Worm (Caenorhabditis elegans): Measurements from ENCODE around the gene ops-1.

The ops-1 gene

DNA sequence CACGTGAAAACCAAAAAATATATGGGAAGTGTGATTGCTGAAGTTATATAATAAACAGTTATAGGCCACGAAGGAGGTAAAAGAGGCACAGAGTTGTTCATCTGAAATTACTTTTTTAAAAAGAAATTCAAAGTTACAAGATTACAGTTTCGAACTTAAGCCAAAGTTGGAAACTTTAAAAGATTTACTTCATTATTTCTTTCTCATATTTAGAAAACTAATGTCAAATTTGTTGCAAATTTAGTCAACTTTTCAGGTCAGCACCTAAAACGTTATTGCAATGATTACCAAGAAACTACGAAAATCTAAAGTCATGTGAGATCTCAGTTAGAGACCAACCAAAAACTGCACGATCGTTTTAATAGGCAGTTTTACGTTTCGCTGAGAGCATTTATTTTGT, 19.5 kb upstream of the ops-1 start, which contains the start of gene srv-25:
Gene srv-25, minus strand, starts transcription at position 101 of the 400 bp plus-strand sequence.
- no peak for TF ChIP-seq fax-1 (tag; optimal IDR thresholded peaks at IDR 0.05)
- TF ChIP-seq fkh-6 (tag; optimal IDR thresholded peaks at IDR 0.05), result no peak
- no peak for TF ChIP-seq syd-9 (tag; optimal IDR thresholded peaks at IDR 0.05)
- TF ChIP-seq hlh-30 (tag; optimal IDR thresholded peaks at IDR 0.05; ENCODE audit: insufficient read depth), result no peak
- no peak for TF ChIP-seq ceh-2 (tag; optimal IDR thresholded peaks at IDR 0.05)
- TF ChIP-seq ceh-34 (tag; optimal IDR thresholded peaks at IDR 0.05), result no peak
- no peak for TF ChIP-seq C38D4.7 (GFP tag; optimal IDR thresholded peaks at IDR 0.05)
- TF ChIP-seq dve-1 (tag; optimal IDR thresholded peaks at IDR 0.05), result no peak
- no peak for TF ChIP-seq Y22D7AL.16 (tag; optimal IDR thresholded peaks at IDR 0.05)
- no peak for TF ChIP-seq madf-2 (tag; optimal IDR thresholded peaks at IDR 0.05)
- TF ChIP-seq ceh-48 (tag; optimal IDR thresholded peaks at IDR 0.05), result no peak
- no peak for TF ChIP-seq gmeb-2 (tag; optimal IDR thresholded peaks at IDR 0.05)
- no peak for TF ChIP-seq ceh-45 (GFP tag; IDR thresholded peaks at IDR 0.05)
- no peak for TF ChIP-seq pros-1 (tag; optimal IDR thresholded peaks at IDR 0.05)
- TF ChIP-seq ceh-9 (tag; optimal IDR thresholded peaks at IDR 0.05), result no peak
- TF ChIP-seq F13H6.1 (tag; optimal IDR thresholded peaks at IDR 0.05), result no peak
- TF ChIP-seq dmd-4 (tag; optimal IDR thresholded peaks at IDR 0.05; ENCODE audit: borderline replicate concordance), result no peak
- TF ChIP-seq pat-9 (tag; optimal IDR thresholded peaks at IDR 0.05), result no peak
- no peak for TF ChIP-seq tbx-7 (tag; optimal IDR thresholded peaks at IDR 0.05)

DNA sequence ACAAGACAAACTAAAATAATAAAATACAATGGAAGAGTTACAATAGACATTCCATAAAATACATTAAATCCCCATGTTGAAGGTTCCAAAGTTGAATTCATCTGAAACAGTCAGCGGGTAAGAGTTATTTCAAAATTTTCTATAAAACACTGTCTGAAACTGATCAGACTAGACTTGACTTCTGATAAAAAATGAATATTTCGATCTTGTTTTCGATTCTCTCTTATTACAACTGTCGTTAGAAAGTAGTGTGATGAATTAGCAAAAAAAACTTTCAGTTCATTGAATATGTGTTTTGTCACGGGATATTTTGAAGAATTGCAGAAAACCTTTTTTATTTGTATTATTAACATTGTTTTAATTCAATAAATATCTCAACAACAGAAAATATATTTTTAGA, 17.6 kb upstream of the ops-1 start, which contains the start of gene srv-26:
Gene srv-26, minus strand, starts transcription at position 101 of the 400 bp plus-strand sequence.
- no peak for TF ChIP-seq ztf-16 (tag; optimal IDR thresholded peaks at IDR 0.05)
- no peak for TF ChIP-seq ref-2 (tag; optimal IDR thresholded peaks at IDR 0.05)
- TF ChIP-seq unc-55 (GFP tag; optimal IDR thresholded peaks at IDR 0.05), result no peak
- TF ChIP-seq lin-11 (tag; optimal IDR thresholded peaks at IDR 0.05), result no peak
- TF ChIP-seq ceh-34 (tag; optimal IDR thresholded peaks at IDR 0.05), result no peak
- TF ChIP-seq tbx-7 (tag; optimal IDR thresholded peaks at IDR 0.05), result no peak
- TF ChIP-seq ceh-48 (tag; optimal IDR thresholded peaks at IDR 0.05), result no peak
- no peak for TF ChIP-seq hlh-6 (tag; optimal IDR thresholded peaks at IDR 0.05)
- TF ChIP-seq tbx-2 (tag; optimal IDR thresholded peaks at IDR 0.05), result no peak
- no peak for TF ChIP-seq pax-1 (tag; optimal IDR thresholded peaks at IDR 0.05)
- TF ChIP-seq nhr-232 (tag; optimal IDR thresholded peaks at IDR 0.05), result no peak
- no peak for TF ChIP-seq gmeb-2 (tag; optimal IDR thresholded peaks at IDR 0.05)

DNA sequence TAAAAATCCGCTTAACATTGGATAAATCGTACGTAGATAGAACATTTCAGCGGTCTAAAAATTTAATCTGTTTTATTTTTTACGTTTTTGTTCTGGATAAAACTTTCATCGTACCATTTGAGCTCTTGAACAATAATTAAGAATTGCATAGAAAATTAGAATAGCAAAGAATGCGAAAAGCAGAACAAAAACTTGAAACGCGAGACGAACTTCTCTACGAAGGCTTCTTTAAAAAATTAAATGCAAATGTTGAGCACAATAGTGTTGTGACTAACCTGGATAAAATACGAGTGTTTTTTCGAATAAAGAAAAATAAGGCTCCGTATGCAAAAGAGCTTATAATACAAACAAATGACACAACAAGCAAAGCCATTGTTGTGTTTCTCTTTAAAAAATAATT, 15.3 kb upstream of the ops-1 start:
- no peak for TF ChIP-seq C08G9.2 (tag; optimal IDR thresholded peaks at IDR 0.05)
- TF ChIP-seq ttx-3 (tag; optimal IDR thresholded peaks at IDR 0.05), result no peak
- TF ChIP-seq Y22D7AL.16 (tag; optimal IDR thresholded peaks at IDR 0.05), result no peak
- no peak for TF ChIP-seq ztf-16 (tag; optimal IDR thresholded peaks at IDR 0.05)
- no peak for TF ChIP-seq pha-4 (tag; optimal IDR thresholded peaks at IDR 0.05)
- TF ChIP-seq ref-2 (tag; optimal IDR thresholded peaks at IDR 0.05), result no peak
- TF ChIP-seq hlh-30 (tag; optimal IDR thresholded peaks at IDR 0.05; ENCODE audit: insufficient read depth), result no peak
- no peak for TF ChIP-seq T23F11.4 (GFP tag; optimal IDR thresholded peaks at IDR 0.05)
- TF ChIP-seq nhr-11 (tag; optimal IDR thresholded peaks at IDR 0.05), result no peak
- no peak for TF ChIP-seq ceh-19 (GFP tag; optimal IDR thresholded peaks at IDR 0.05)
- TF ChIP-seq K02D7.2 (tag; optimal IDR thresholded peaks at IDR 0.05), result no peak
- no peak for TF ChIP-seq ceh-18 (tag; optimal IDR thresholded peaks at IDR 0.05)
- no peak for TF ChIP-seq sox-2 (GFP tag; IDR thresholded peaks at IDR 0.05)

DNA sequence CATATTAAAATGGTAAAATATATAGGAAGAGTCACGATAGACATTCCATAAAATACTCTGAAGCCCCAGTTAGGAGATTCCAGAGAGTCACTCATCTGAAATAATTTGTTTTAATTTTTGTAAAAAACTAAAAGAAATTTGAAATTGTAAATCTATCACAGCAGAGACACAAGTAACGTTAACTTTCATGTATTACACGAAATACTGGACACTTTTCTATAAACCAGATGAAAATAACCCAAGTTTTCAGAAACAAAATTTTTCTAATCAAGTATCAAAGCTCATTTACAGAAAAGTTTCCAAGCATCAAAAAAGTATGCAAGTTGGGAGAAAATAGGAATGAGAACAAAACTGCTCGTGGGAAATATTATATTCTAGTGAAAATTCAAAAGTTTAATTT, 14.1 kb upstream of the ops-1 start, which contains the start of gene srv-27:
Gene srv-27, minus strand, starts transcription at position 101 of the 400 bp plus-strand sequence.
- TF ChIP-seq ttx-3 (tag; optimal IDR thresholded peaks at IDR 0.05), result no peak
- no peak for TF ChIP-seq rnt-1 (tag; optimal IDR thresholded peaks at IDR 0.05)
- no peak for TF ChIP-seq elt-2 (tag; optimal IDR thresholded peaks at IDR 0.05)
- no peak for TF ChIP-seq unc-55 (GFP tag; optimal IDR thresholded peaks at IDR 0.05)
- no peak for TF ChIP-seq Y22D7AL.16 (tag; optimal IDR thresholded peaks at IDR 0.05)
- no peak for TF ChIP-seq K09A11.1 (tag; optimal IDR thresholded peaks at IDR 0.05; ENCODE audit: insufficient read depth)
- no peak for TF ChIP-seq ceh-2 (tag; optimal IDR thresholded peaks at IDR 0.05)
- TF ChIP-seq dmd-4 (tag; optimal IDR thresholded peaks at IDR 0.05; ENCODE audit: borderline replicate concordance), result no peak
- no peak for TF ChIP-seq T23F11.4 (GFP tag; optimal IDR thresholded peaks at IDR 0.05)
- TF ChIP-seq odd-2 (tag; optimal IDR thresholded peaks at IDR 0.05), result no peak
- TF ChIP-seq hlh-6 (tag; optimal IDR thresholded peaks at IDR 0.05), result no peak
- no peak for TF ChIP-seq npax-4 (tag; optimal IDR thresholded peaks at IDR 0.05)
- no peak for TF ChIP-seq pag-3 (tag; optimal IDR thresholded peaks at IDR 0.05; ENCODE audit: borderline replicate concordance)
- TF ChIP-seq sdc-2 (tag; optimal IDR thresholded peaks at IDR 0.05), result no peak

Measured in whole organism, late embryonic.